Worm (Caenorhabditis elegans): ENCODE data around the gene frpr-13.

The frpr-13 gene

DNA sequence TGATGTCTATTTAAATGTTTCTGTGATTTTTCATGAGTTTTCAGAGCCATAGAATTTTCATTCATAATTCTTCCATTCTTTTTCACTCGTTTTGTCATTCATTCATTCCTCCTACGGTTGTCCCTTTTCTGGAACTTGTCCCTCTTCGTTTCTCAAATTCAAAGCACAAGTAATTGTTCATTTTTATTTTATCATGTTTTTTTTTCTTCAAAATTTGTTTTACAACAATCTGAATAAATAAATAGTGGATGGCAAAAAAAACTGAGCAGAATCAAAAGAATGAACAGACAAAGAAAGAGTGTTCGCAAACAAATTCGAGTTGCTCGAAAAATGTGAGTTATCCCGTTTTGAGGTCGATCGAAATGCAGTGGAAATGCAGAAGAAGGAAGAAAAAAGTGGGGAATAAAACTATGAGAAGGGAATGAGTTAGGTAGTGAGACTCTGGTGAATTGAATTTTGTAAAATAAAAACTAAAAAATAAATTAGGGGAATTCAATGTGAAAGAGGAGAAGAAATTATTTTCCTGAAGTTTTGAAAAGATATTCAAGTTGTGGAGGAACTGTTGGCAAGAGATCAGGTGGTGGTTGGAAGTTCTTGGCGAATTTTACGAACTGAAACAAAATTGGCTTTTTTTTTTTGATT lies 40.7 kb downstream of the frpr-13 start (continued):
- TF ChIP-seq lin-11 (tag; optimal IDR thresholded peaks at IDR 0.05) (no peak), ceh-14 (tag; optimal IDR thresholded peaks at IDR 0.05) (no peak), npax-4 (tag; optimal IDR thresholded peaks at IDR 0.05) (no peak), C38D4.7 (GFP tag; optimal IDR thresholded peaks at IDR 0.05) (no peak)

DNA sequence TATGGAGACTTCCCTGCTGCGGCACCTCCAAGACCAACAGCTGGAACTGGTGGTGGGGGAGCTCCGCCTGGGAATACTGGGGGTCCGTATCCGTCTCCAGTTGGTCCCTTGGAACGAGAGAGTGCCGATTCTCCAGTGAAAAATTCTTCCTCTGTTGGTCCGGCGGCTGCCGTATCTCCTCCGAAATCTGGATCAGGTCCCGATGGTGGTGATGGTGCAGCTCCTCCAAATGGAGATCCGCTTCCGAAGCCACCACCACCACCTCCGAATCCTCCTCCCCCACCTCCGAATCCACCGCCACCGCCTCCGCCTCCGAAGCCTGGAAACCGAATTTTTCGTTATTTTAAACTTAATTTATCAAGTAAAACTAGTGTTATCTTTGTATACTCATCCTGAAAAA lies 41.6 kb downstream of the frpr-13 start:
- TF ChIP-seq nhr-11 (tag; optimal IDR thresholded peaks at IDR 0.05) (no peak), nhr-232 (tag; optimal IDR thresholded peaks at IDR 0.05) (no peak), dmd-4 (tag; optimal IDR thresholded peaks at IDR 0.05; ENCODE audit: borderline replicate concordance) (no peak), lim-6 (tag; optimal IDR thresholded peaks at IDR 0.05) (no peak), ceh-34 (tag; optimal IDR thresholded peaks at IDR 0.05) (no peak), ama-1 (optimal IDR thresholded peaks at IDR 0.05) (no peak), ceh-6 (GFP tag; optimal IDR thresholded peaks at IDR 0.05) (no peak), ceh-19 (GFP tag; optimal IDR thresholded peaks at IDR 0.05) (no peak), pqm-1 (tag; optimal IDR thresholded peaks at IDR 0.05) (no peak), fax-1 (tag; optimal IDR thresholded peaks at IDR 0.05) (no peak), dve-1 (tag; optimal IDR thresholded peaks at IDR 0.05) (no peak), elt-4 (tag; optimal IDR thresholded peaks at IDR 0.05) (no peak), Y22D7AL.16 (tag; optimal IDR thresholded peaks at IDR 0.05) (no peak), unc-3 (GFP tag; conservative IDR thresholded peaks at IDR 0.05) (no peak), unc-3 (tag; optimal IDR thresholded peaks at IDR 0.05) (no peak)

DNA sequence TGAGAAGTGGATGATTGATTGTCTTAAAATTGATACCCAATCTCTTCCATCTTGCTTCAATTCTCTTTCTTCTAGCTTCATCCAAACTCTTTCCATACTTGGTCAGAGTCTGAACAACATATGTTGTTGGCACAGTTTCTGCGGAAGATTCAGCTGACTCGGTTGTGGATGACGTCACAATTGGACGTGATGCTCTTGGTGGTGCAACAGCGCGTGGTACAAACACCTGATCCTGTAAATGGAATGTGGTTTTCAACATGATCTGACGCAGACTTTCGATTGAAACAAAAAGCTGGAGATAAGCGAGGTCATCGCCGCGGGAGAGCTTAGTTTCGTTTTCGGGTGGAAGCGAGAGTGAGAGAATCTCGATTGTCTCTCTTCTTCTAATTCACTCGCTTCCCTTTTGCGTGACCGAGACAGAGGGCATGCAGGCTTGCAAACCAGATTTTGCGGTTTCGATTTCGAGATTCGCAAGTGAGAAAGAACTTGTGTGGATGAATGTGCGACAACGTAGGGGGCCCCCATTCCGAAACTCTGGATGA lies 43.7 kb downstream of the frpr-13 start:
- TF ChIP-seq che-1 (tag; optimal IDR thresholded peaks at IDR 0.05) (no peak), fkh-6 (tag; optimal IDR thresholded peaks at IDR 0.05) (no peak), rnt-1 (tag; optimal IDR thresholded peaks at IDR 0.05) (no peak), ceh-34 (tag; optimal IDR thresholded peaks at IDR 0.05) (no peak), npax-4 (tag; optimal IDR thresholded peaks at IDR 0.05) (no peak), ceh-45 (GFP tag; IDR thresholded peaks at IDR 0.05) (no peak), ceh-22 (tag; optimal IDR thresholded peaks at IDR 0.05) (no peak), C38D4.7 (GFP tag; optimal IDR thresholded peaks at IDR 0.05) (no peak), tbx-2 (tag; optimal IDR thresholded peaks at IDR 0.05) (no peak), T23F11.4 (GFP tag; optimal IDR thresholded peaks at IDR 0.05) (no peak)

DNA sequence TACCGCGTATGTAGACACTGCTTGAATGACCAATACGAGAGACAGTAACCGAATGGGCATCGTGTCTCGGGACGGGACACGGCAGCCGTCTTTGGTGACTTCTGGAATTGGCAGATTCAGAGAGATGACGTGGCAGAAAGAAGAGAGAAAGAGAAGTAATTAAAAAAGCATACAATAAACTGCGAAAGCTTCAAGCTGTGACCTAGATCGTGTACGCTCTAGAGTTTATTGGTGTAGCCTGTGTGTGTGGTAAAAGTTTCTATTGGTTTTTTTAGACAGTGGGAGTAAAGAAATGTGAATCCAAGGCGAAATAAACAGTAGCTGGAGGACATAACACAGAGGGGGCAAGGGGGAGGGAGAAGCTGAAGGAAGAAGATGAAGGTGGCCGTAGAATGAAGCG lies 45.1 kb downstream of the frpr-13 start, which contains the start of gene T19A5.3:
Gene T19A5.3, minus strand, starts transcription at position 101 of the 400 bp plus-strand sequence.
- no peak for TF ChIP-seq ceh-14 (tag; optimal IDR thresholded peaks at IDR 0.05)
- TF ChIP-seq hlh-15 (tag; optimal IDR thresholded peaks at IDR 0.05), result no peak
- no peak for TF ChIP-seq ahr-1 (tag; optimal IDR thresholded peaks at IDR 0.05)
- no peak for TF ChIP-seq ceh-34 (tag; optimal IDR thresholded peaks at IDR 0.05)
- no peak for TF ChIP-seq ceh-6 (GFP tag; optimal IDR thresholded peaks at IDR 0.05)
- TF ChIP-seq lin-11 (tag; optimal IDR thresholded peaks at IDR 0.05), result no peak
- TF ChIP-seq syd-9 (tag; optimal IDR thresholded peaks at IDR 0.05), result no peak
- no peak for TF ChIP-seq ztf-16 (tag; optimal IDR thresholded peaks at IDR 0.05)

DNA sequence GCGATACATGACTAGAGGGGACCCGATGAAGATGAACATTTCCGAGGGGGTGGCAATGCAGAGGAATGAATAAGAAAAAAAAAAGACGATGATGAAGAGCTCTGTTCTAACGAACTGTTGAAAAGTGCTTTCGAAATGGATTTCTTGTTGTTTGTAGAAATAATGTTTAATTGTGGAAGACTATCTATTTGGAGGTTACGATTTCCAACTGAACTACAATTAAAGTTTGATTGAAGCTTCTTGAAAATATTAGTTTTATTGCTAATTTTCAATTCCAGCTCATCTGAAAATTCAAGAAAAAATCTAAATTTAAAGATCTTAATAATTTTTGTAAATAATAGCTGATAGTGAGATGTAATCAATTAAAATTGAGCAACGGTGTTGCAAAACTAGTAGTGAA lies 45.6 kb downstream of the frpr-13 start:
- TF ChIP-seq ceh-45 (GFP tag; IDR thresholded peaks at IDR 0.05), result no peak
- no peak for TF ChIP-seq dve-1 (tag; optimal IDR thresholded peaks at IDR 0.05)
- no peak for TF ChIP-seq nhr-232 (tag; optimal IDR thresholded peaks at IDR 0.05)

DNA sequence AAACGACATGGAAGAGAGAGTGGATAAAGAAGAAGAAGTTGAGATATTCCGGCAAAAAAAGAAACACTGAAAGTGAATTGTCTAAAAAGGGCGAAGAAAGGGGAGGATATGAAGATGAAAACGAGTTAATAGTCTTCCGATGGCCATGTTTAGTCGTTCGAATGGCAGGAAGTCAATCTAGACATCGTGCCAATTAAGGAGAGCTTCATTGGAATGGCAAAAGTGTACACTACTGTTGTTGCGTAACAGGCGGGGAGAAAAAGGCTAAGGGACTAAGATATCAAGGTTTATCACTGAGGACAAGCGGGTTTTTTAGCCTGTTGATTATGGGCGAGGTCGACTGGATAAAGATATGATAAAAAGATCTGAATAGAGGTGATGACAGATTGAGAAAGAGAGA lies 47.3 kb downstream of the frpr-13 start:
- TF ChIP-seq unc-55 (GFP tag; optimal IDR thresholded peaks at IDR 0.05), result no peak
- TF ChIP-seq hlh-13 (GFP tag; optimal IDR thresholded peaks at IDR 0.05), result no peak
- no peak for TF ChIP-seq fkh-6 (tag; optimal IDR thresholded peaks at IDR 0.05)
- TF ChIP-seq ceh-31 (tag; optimal IDR thresholded peaks at IDR 0.05), result no peak
- TF ChIP-seq ceh-45 (GFP tag; IDR thresholded peaks at IDR 0.05), result no peak
- no peak for TF ChIP-seq dve-1 (tag; optimal IDR thresholded peaks at IDR 0.05)
- no peak for TF ChIP-seq npax-4 (tag; optimal IDR thresholded peaks at IDR 0.05)
- no peak for TF ChIP-seq pqm-1 (tag; optimal IDR thresholded peaks at IDR 0.05)
- TF ChIP-seq pat-9 (tag; optimal IDR thresholded peaks at IDR 0.05), result no peak
- TF ChIP-seq lin-11 (tag; optimal IDR thresholded peaks at IDR 0.05), result no peak
- TF ChIP-seq rnt-1 (tag; optimal IDR thresholded peaks at IDR 0.05), result no peak
- no peak for TF ChIP-seq sox-4 (tag; optimal IDR thresholded peaks at IDR 0.05)
- no peak for TF ChIP-seq hlh-8 (tag; optimal IDR thresholded peaks at IDR 0.05)
- TF ChIP-seq sox-2 (GFP tag; IDR thresholded peaks at IDR 0.05), result no peak
- TF ChIP-seq ceh-30 (tag; optimal IDR thresholded peaks at IDR 0.05), result no peak
- no peak for TF ChIP-seq odd-2 (tag; optimal IDR thresholded peaks at IDR 0.05)
- TF ChIP-seq pha-4 (tag; optimal IDR thresholded peaks at IDR 0.05), result no peak
- TF ChIP-seq ama-1 (optimal IDR thresholded peaks at IDR 0.05), result no peak
- TF ChIP-seq ceh-18 (tag; optimal IDR thresholded peaks at IDR 0.05), result no peak
